Worm (Caenorhabditis elegans): Measurements from ENCODE around the gene F40E12.1.

- TF ChIP-seq W03F9.2 (tag; optimal IDR thresholded peaks at IDR 0.05) (no peak), him-1 (tag; optimal IDR thresholded peaks at IDR 0.05) (no peak), dao-5 (tag; optimal IDR thresholded peaks at IDR 0.05) (no peak)
Observed at ce11 chrII:3647111-3647510, 29.5 kb downstream of the F40E12.1 start, which contains the start of gene fbxb-33.

All from whole organism, L4/young adult.